Worm (Caenorhabditis elegans): ENCODE data around the gene ztf-17.

Gene ztf-17

ce11 chrII:7832054-7832453 is 37.9 kb downstream of the ztf-17 start, which contains the start of gene T09A5.14:
Gene T09A5.14, plus strand, starts transcription at chrII:7832354.
- TF ChIP-seq F13C5.2 (tag; optimal IDR thresholded peaks at IDR 0.05) = no peak
- no peak for TF ChIP-seq flt-1 (GFP tag; IDR thresholded peaks at IDR 0.05)
- no peak for TF ChIP-seq hmbx-1 (tag; optimal IDR thresholded peaks at IDR 0.05)
- TF ChIP-seq sea-1 (GFP tag; conservative IDR thresholded peaks at IDR 0.05) = no peak
- no peak for TF ChIP-seq tbx-37 (GFP tag; conservative IDR thresholded peaks at IDR 0.05)
- no peak for TF ChIP-seq ceh-13 (GFP tag; optimal IDR thresholded peaks at IDR 0.05)
- TF ChIP-seq ama-1 (optimal IDR thresholded peaks at IDR 0.05) = no peak
- no peak for TF ChIP-seq hmg-4 (GFP tag; optimal IDR thresholded peaks at IDR 0.05)
- TF ChIP-seq B0310.2 (tag; optimal IDR thresholded peaks at IDR 0.05) = no peak

ce11 chrII:7829616-7830015 is 40.3 kb downstream of the ztf-17 start:
- no peak for TF ChIP-seq ceh-13 (GFP tag; optimal IDR thresholded peaks at IDR 0.05)
- no peak for TF ChIP-seq hnd-1 (tag; optimal IDR thresholded peaks at IDR 0.05)
- TF ChIP-seq hmbx-1 (tag; optimal IDR thresholded peaks at IDR 0.05) = no peak
- no peak for TF ChIP-seq tbx-11 (GFP tag; IDR thresholded peaks at IDR 0.05)
- TF ChIP-seq ceh-36 (tag; optimal IDR thresholded peaks at IDR 0.05) = no peak
- TF ChIP-seq ama-1 (optimal IDR thresholded peaks at IDR 0.05) = no peak
- no peak for TF ChIP-seq aly-1 (tag; optimal IDR thresholded peaks at IDR 0.05)
- no peak for TF ChIP-seq scrt-1 (GFP tag; IDR thresholded peaks at IDR 0.05)
- TF ChIP-seq tbx-37 (GFP tag; conservative IDR thresholded peaks at IDR 0.05) = no peak
- TF ChIP-seq F13C5.2 (tag; optimal IDR thresholded peaks at IDR 0.05) = no peak
- TF ChIP-seq pes-1 (GFP tag; IDR thresholded peaks at IDR 0.05) = no peak
- TF ChIP-seq B0310.2 (tag; optimal IDR thresholded peaks at IDR 0.05) = no peak
- TF ChIP-seq hmg-4 (GFP tag; optimal IDR thresholded peaks at IDR 0.05) = no peak
- no peak for TF ChIP-seq flt-1 (GFP tag; IDR thresholded peaks at IDR 0.05)

- TF ChIP-seq sea-1 (GFP tag; conservative IDR thresholded peaks at IDR 0.05) (no peak), pes-1 (GFP tag; IDR thresholded peaks at IDR 0.05) (no peak), ama-1 (optimal IDR thresholded peaks at IDR 0.05) (no peak), B0310.2 (tag; optimal IDR thresholded peaks at IDR 0.05) (no peak), ceh-36 (tag; optimal IDR thresholded peaks at IDR 0.05) (no peak), flt-1 (GFP tag; IDR thresholded peaks at IDR 0.05) (no peak), hnd-1 (tag; optimal IDR thresholded peaks at IDR 0.05) (no peak), tbx-11 (GFP tag; IDR thresholded peaks at IDR 0.05) (no peak), aly-1 (tag; optimal IDR thresholded peaks at IDR 0.05) (no peak), ceh-13 (GFP tag; optimal IDR thresholded peaks at IDR 0.05) (no peak), hmg-4 (GFP tag; optimal IDR thresholded peaks at IDR 0.05) (no peak), ets-7 (tag; optimal IDR thresholded peaks at IDR 0.05) (no peak), tbx-37 (GFP tag; conservative IDR thresholded peaks at IDR 0.05) (no peak), hmbx-1 (tag; optimal IDR thresholded peaks at IDR 0.05) (no peak), scrt-1 (GFP tag; IDR thresholded peaks at IDR 0.05) (no peak), tra-4 (tag; optimal IDR thresholded peaks at IDR 0.05) (no peak), F13C5.2 (tag; optimal IDR thresholded peaks at IDR 0.05) (no peak)
Measured at ce11 chrII:7827883-7828282, 42.1 kb downstream of the ztf-17 start.

- TF ChIP-seq F13C5.2 (tag; optimal IDR thresholded peaks at IDR 0.05) = no peak
- TF ChIP-seq sea-1 (GFP tag; conservative IDR thresholded peaks at IDR 0.05) = no peak
- TF ChIP-seq ceh-13 (GFP tag; optimal IDR thresholded peaks at IDR 0.05) = no peak
- no peak for TF ChIP-seq tra-4 (tag; optimal IDR thresholded peaks at IDR 0.05)
- TF ChIP-seq ets-7 (tag; optimal IDR thresholded peaks at IDR 0.05) = no peak
- TF ChIP-seq hnd-1 (tag; optimal IDR thresholded peaks at IDR 0.05) = no peak
- no peak for TF ChIP-seq ceh-36 (tag; optimal IDR thresholded peaks at IDR 0.05)
Measured at ce11 chrII:7825107-7825506, 44.9 kb downstream of the ztf-17 start, which contains the start of gene srw-62. Gene srw-62, plus strand, starts transcription at chrII:7825407.

- TF ChIP-seq scrt-1 (GFP tag; IDR thresholded peaks at IDR 0.05) (no peak), tbx-11 (GFP tag; IDR thresholded peaks at IDR 0.05) (no peak), ceh-36 (tag; optimal IDR thresholded peaks at IDR 0.05) (no peak), hmg-4 (GFP tag; optimal IDR thresholded peaks at IDR 0.05) (no peak), pes-1 (GFP tag; IDR thresholded peaks at IDR 0.05) (no peak), F13C5.2 (tag; optimal IDR thresholded peaks at IDR 0.05) (no peak), flt-1 (GFP tag; IDR thresholded peaks at IDR 0.05) (no peak), hmbx-1 (tag; optimal IDR thresholded peaks at IDR 0.05) (no peak), ets-7 (tag; optimal IDR thresholded peaks at IDR 0.05) (no peak), ceh-13 (GFP tag; optimal IDR thresholded peaks at IDR 0.05) (no peak), hnd-1 (tag; optimal IDR thresholded peaks at IDR 0.05) (no peak)
Measured at ce11 chrII:7822454-7822853, 47.5 kb downstream of the ztf-17 start, which contains the start of gene irld-47. Gene irld-47, minus strand, starts transcription at chrII:7822554.

ce11 chrII:7819359-7819758 is 50.6 kb downstream of the ztf-17 start:
- TF ChIP-seq B0310.2 (tag; optimal IDR thresholded peaks at IDR 0.05) = no peak
- no peak for TF ChIP-seq pes-1 (GFP tag; IDR thresholded peaks at IDR 0.05)
- TF ChIP-seq aly-1 (tag; optimal IDR thresholded peaks at IDR 0.05) = no peak
- no peak for TF ChIP-seq flt-1 (GFP tag; IDR thresholded peaks at IDR 0.05)
- no peak for TF ChIP-seq ets-7 (tag; optimal IDR thresholded peaks at IDR 0.05)

- TF ChIP-seq aly-1 (tag; optimal IDR thresholded peaks at IDR 0.05) (no peak), ceh-13 (GFP tag; optimal IDR thresholded peaks at IDR 0.05) (no peak), tbx-37 (GFP tag; conservative IDR thresholded peaks at IDR 0.05) (no peak), flt-1 (GFP tag; IDR thresholded peaks at IDR 0.05) (no peak)
Measured at ce11 chrII:7817580-7817979, 52.4 kb downstream of the ztf-17 start.
